8 worm cellular contexts compared by ENCODE assay signal in genomic region chrIII:11947527-11947926, ce11.
A peak's percentile ranks its signal among the peaks of the same experiment; 100 is the strongest.
TF ChIP-seq lines count a peak whose summit lies in the region.

No protein-coding gene starts in this region.

TF ChIP-seq in whole organism, L1 larva, 84 proteins besides CTCF, POLR2A, EP300 and RAD21 (continues in another document):
- TF ChIP-seq sup-37 (GFP tag; optimal IDR thresholded peaks at IDR 0.05; lab: Kevin White, UChicago) (no peak), mep-1 (tag; optimal IDR thresholded peaks at IDR 0.05; lab: Kevin White, UChicago) (peak; percentile 46), C16A3.4 (tag; optimal IDR thresholded peaks at IDR 0.05; lab: Kevin White, UChicago) (peak; percentile 5), lsy-2 (tag; optimal IDR thresholded peaks at IDR 0.05; lab: Kevin White, UChicago) (no peak), egl-27 (tag; optimal IDR thresholded peaks at IDR 0.05; lab: Kevin White, UChicago) (no peak), nhr-47 (tag; optimal IDR thresholded peaks at IDR 0.05; lab: Kevin White, UChicago) (no peak), mef-2 (tag; optimal IDR thresholded peaks at IDR 0.05; lab: Kevin White, UChicago) (no peak), hlh-17 (GFP tag; optimal IDR thresholded peaks at IDR 0.05; lab: Kevin White, UChicago; ENCODE audit: borderline replicate concordance) (no peak), lin-35 (GFP tag; optimal IDR thresholded peaks at IDR 0.05; lab: Kevin White, UChicago) (peak in 1 of 2 experiments; percentile 47), nhr-19 (GFP tag; conservative IDR thresholded peaks at IDR 0.05; lab: Robert Waterston, UW) (no peak), nhr-20 (tag; optimal IDR thresholded peaks at IDR 0.05; lab: Kevin White, UChicago) (peak; percentile 3)

TF ChIP-seq in whole organism, L2 larva, 48 proteins besides CTCF, POLR2A, EP300 and RAD21:
- TF ChIP-seq nhr-129 (tag; optimal IDR thresholded peaks at IDR 0.05; lab: Kevin White, UChicago) (peak; percentile 52), nhr-11 (tag; optimal IDR thresholded peaks at IDR 0.05; lab: Kevin White, UChicago) (no peak), dmd-4 (tag; optimal IDR thresholded peaks at IDR 0.05; lab: Kevin White, UChicago) (no peak), mdl-1 (tag; optimal IDR thresholded peaks at IDR 0.05; lab: Kevin White, UChicago) (no peak), nhr-21 (tag; optimal IDR thresholded peaks at IDR 0.05; lab: Kevin White, UChicago) (no peak), fos-1 (tag; optimal IDR thresholded peaks at IDR 0.05; lab: Kevin White, UChicago) (peak; percentile 97), mab-5 (tag; optimal IDR thresholded peaks at IDR 0.05; lab: Kevin White, UChicago) (no peak), elt-1 (tag; optimal IDR thresholded peaks at IDR 0.05; lab: Kevin White, UChicago) (no peak), nhr-25 (tag; optimal IDR thresholded peaks at IDR 0.05; lab: Kevin White, UChicago) (no peak)
TF ChIP-seq in whole organism, L2 larva: peak in this region for 2.

TF ChIP-seq in whole organism, L3 larva, 47 proteins besides CTCF, POLR2A, EP300 and RAD21:
- TF ChIP-seq ceh-9 (tag; optimal IDR thresholded peaks at IDR 0.05; lab: Kevin White, UChicago) (no peak), egl-27 (tag; optimal IDR thresholded peaks at IDR 0.05; lab: Kevin White, UChicago) (no peak), elt-2 (tag; optimal IDR thresholded peaks at IDR 0.05; lab: Kevin White, UChicago) (peak; percentile 51), pha-4 (tag; optimal IDR thresholded peaks at IDR 0.05; lab: Kevin White, UChicago) (peak; percentile 94), nfya-1 (tag; optimal IDR thresholded peaks at IDR 0.05; lab: Kevin White, UChicago; ENCODE audit: insufficient read depth) (peak; percentile 21), eor-1 (tag; optimal IDR thresholded peaks at IDR 0.05; lab: Kevin White, UChicago) (no peak), pqm-1 (tag; optimal IDR thresholded peaks at IDR 0.05; lab: Kevin White, UChicago) (peak; percentile 76), hmg-11 (tag; optimal IDR thresholded peaks at IDR 0.05; lab: Kevin White, UChicago) (peak; percentile 27), mdl-1 (tag; optimal IDR thresholded peaks at IDR 0.05; lab: Kevin White, UChicago) (no peak), nhr-237 (tag; optimal IDR thresholded peaks at IDR 0.05; lab: Kevin White, UChicago) (no peak), tbx-2 (tag; optimal IDR thresholded peaks at IDR 0.05; lab: Kevin White, UChicago) (no peak), aly-2 (tag; optimal IDR thresholded peaks at IDR 0.05; lab: Kevin White, UChicago) (no peak)
TF ChIP-seq in whole organism, L3 larva: peak in this region for 5.

TF ChIP-seq in whole organism, L4 larva, 104 proteins besides CTCF, POLR2A, EP300 and RAD21 (continues in another document):
- TF ChIP-seq nhr-28 (tag; optimal IDR thresholded peaks at IDR 0.05; lab: Kevin White, UChicago), result peak; percentile 87
- TF ChIP-seq nhr-77 (tag; optimal IDR thresholded peaks at IDR 0.05; lab: Kevin White, UChicago), result no peak
- peak; percentile 39; the same call in 1 of the 2 replicates for TF ChIP-seq dmd-6 (GFP tag; IDR thresholded peaks at IDR 0.05; lab: Robert Waterston, UW)
- TF ChIP-seq F10B5.3 (tag; optimal IDR thresholded peaks at IDR 0.05; lab: Kevin White, UChicago), result no peak
- TF ChIP-seq dve-1 (tag; optimal IDR thresholded peaks at IDR 0.05; lab: Kevin White, UChicago; ENCODE audit: insufficient read depth), result peak; percentile 61
- TF ChIP-seq hlh-11 (tag; optimal IDR thresholded peaks at IDR 0.05; lab: Kevin White, UChicago), result peak; percentile 62
- TF ChIP-seq madf-9 (GFP tag; conservative IDR thresholded peaks at IDR 0.05; lab: Robert Waterston, UW), result no peak
- peak; percentile 58 for TF ChIP-seq pqm-1 (tag; optimal IDR thresholded peaks at IDR 0.05; lab: Kevin White, UChicago)
- TF ChIP-seq nhr-6 (tag; optimal IDR thresholded peaks at IDR 0.05; lab: Kevin White, UChicago), result peak; percentile 69
- TF ChIP-seq ceh-44 (GFP tag; IDR thresholded peaks at IDR 0.05; lab: Robert Waterston, UW), result no peak
- no peak for TF ChIP-seq dmd-8 (GFP tag; IDR thresholded peaks at IDR 0.05; lab: Robert Waterston, UW)
- peak in 1 of 2 experiments; percentile 22 for TF ChIP-seq lsy-2 (tag; optimal IDR thresholded peaks at IDR 0.05; lab: Kevin White, UChicago)

TF ChIP-seq in whole organism, early embryonic, 17 proteins besides CTCF, POLR2A, EP300 and RAD21:
- TF ChIP-seq hmg-4 (GFP tag; optimal IDR thresholded peaks at IDR 0.05; lab: Kevin White, UChicago) (peak; percentile 1), pes-1 (GFP tag; IDR thresholded peaks at IDR 0.05; lab: Robert Waterston, UW) (no peak)
TF ChIP-seq in whole organism, early embryonic: peak in this region for 1.

TF ChIP-seq in whole organism, late embryonic, 69 proteins besides CTCF, POLR2A, EP300 and RAD21:
- TF ChIP-seq fkh-6 (tag; optimal IDR thresholded peaks at IDR 0.05; lab: Kevin White, UChicago), result no peak
- peak; percentile 20 for TF ChIP-seq ets-4 (tag; optimal IDR thresholded peaks at IDR 0.05; lab: Kevin White, UChicago)

TF ChIP-seq in whole organism, mixed stage, embryonic, 35 proteins besides CTCF, POLR2A, EP300 and RAD21:
- TF ChIP-seq nhr-28 (tag; optimal IDR thresholded peaks at IDR 0.05; lab: Kevin White, UChicago) (no peak), nhr-12 (tag; optimal IDR thresholded peaks at IDR 0.05; lab: Kevin White, UChicago) (no peak), ces-1 (GFP tag; optimal IDR thresholded peaks at IDR 0.05; lab: Kevin White, UChicago) (no peak), mls-2 (tag; optimal IDR thresholded peaks at IDR 0.05; lab: Kevin White, UChicago) (no peak), unc-62 (GFP tag; optimal IDR thresholded peaks at IDR 0.05; lab: Kevin White, UChicago) (no peak), unc-39 (tag; optimal IDR thresholded peaks at IDR 0.05; lab: Kevin White, UChicago) (no peak), pha-4 (tag; optimal IDR thresholded peaks at IDR 0.05; lab: Kevin White, UChicago) (peak; percentile 90)

TF ChIP-seq in whole organism, young adult, 124 proteins besides CTCF, POLR2A, EP300 and RAD21:
- TF ChIP-seq ceh-79 (tag; optimal IDR thresholded peaks at IDR 0.05; lab: Kevin White, UChicago) (no peak), hmg-1.2 (GFP tag; IDR thresholded peaks at IDR 0.05; lab: Robert Waterston, UW) (no peak), cebp-1 (GFP tag; IDR thresholded peaks at IDR 0.05; lab: Robert Waterston, UW) (no peak), cebp-1 (tag; optimal IDR thresholded peaks at IDR 0.05; lab: Kevin White, UChicago) (peak; percentile 24), attf-5 (GFP tag; optimal IDR thresholded peaks at IDR 0.05; lab: Kevin White, UChicago) (peak; percentile 50), dox-1 (GFP tag; IDR thresholded peaks at IDR 0.05; lab: Robert Waterston, UW) (peak; percentile 53; the same call in 1 of the 2 replicates), nhr-80 (tag; optimal IDR thresholded peaks at IDR 0.05; lab: Kevin White, UChicago) (peak; percentile 86), zfh-2 (GFP tag; conservative IDR thresholded peaks at IDR 0.05; lab: Robert Waterston, UW) (0 out of 2 replicates have a peak, but pooled peaks have one; percentile 22), ztf-3 (GFP tag; optimal IDR thresholded peaks at IDR 0.05; lab: Kevin White, UChicago) (no peak)
